Fruit fly (Drosophila melanogaster) whole organism, embryonic: ENCODE data around the gene Fit2.

Source experiments
- ATbp ChIP-seq: fragments of 200-800 bp; sonication (Bioruptor generic); optimal IDR thresholded peaks from 2 replicates; lab custom pipeline; 2017; ENCODE audit warnings: missing biosample characterization, mild to moderate bottlenecking, missing genetic modification characterization, missing genetic modification reagents
- BEAF-32 ChIP-seq: fragments of 200-800 bp; sonication (Bioruptor generic); optimal IDR thresholded peaks from 3 replicates; lab custom pipeline; 2017; ENCODE audit warnings: missing biosample characterization, missing genetic modification characterization, mild to moderate bottlenecking, moderate library complexity, missing genetic modification reagents
- CG10462 ChIP-seq: fragments of 200-800 bp; sonication (Bioruptor generic); optimal IDR thresholded peaks from 2 replicates; lab custom pipeline; 2016; ENCODE audit warnings: missing biosample characterization, missing genetic modification characterization
- CG10543 ChIP-seq: fragments of 200-800 bp; sonication (Bioruptor generic); optimal IDR thresholded peaks from 3 replicates; lab custom pipeline; 2017; ENCODE audit warnings: missing biosample characterization, mild to moderate bottlenecking, missing genetic modification characterization, moderate library complexity
- CG12236 ChIP-seq: fragments of 200-800 bp; sonication (Bioruptor generic); optimal IDR thresholded peaks from 2 replicates; lab custom pipeline; 2016; ENCODE audit warnings: missing biosample characterization, missing genetic modification characterization
- CG12744 ChIP-seq: fragments of 200-800 bp; sonication (Bioruptor generic); optimal IDR thresholded peaks from 2 replicates; lab custom pipeline; 2016; ENCODE audit warnings: missing biosample characterization, missing genetic modification characterization
- CG12769 ChIP-seq: fragments of 200-800 bp; sonication (Bioruptor generic); optimal IDR thresholded peaks from 2 replicates; lab custom pipeline; 2019; ENCODE audit warnings: missing biosample characterization, mild to moderate bottlenecking, missing genetic modification characterization, moderate library complexity
- CG14014 ChIP-seq: fragments of 200-800 bp; sonication (Bioruptor generic); IDR thresholded peaks from 2 replicates; pipeline ENCODE4 v1.3.6; 2022; ENCODE audit warnings: missing biosample characterization, missing genetic modification characterization
- CG14050 ChIP-seq: fragments of 200-800 bp; sonication (Bioruptor generic); IDR thresholded peaks from 3 replicates; pipeline ENCODE4 v1.3.6; 2022; ENCODE audit warnings: missing biosample characterization, missing genetic modification characterization
- CG15011 ChIP-seq: fragments of 200-800 bp; sonication (Bioruptor generic); optimal IDR thresholded peaks from 3 replicates; lab custom pipeline; 2018; ENCODE audit warnings: missing biosample characterization, mild to moderate bottlenecking, missing genetic modification characterization
- CG17359 ChIP-seq: fragments of 200-800 bp; sonication (Bioruptor generic); optimal IDR thresholded peaks from 3 replicates; lab custom pipeline; 2018; ENCODE audit warnings: missing biosample characterization, mild to moderate bottlenecking, missing genetic modification characterization, moderate library complexity
- CG1792 ChIP-seq: fragments of 200-800 bp; sonication (Bioruptor generic); optimal IDR thresholded peaks from 2 replicates; lab custom pipeline; 2016; ENCODE audit warnings: missing biosample characterization, missing genetic modification characterization
- CG2199 ChIP-seq: fragments of 200-800 bp; sonication (Bioruptor generic); IDR thresholded peaks from 3 replicates; pipeline ENCODE4 v1.3.6; 2022; ENCODE audit warnings: missing biosample characterization, missing genetic modification characterization
- CG33557 ChIP-seq: fragments of 200-800 bp; sonication (Bioruptor generic); optimal IDR thresholded peaks from 2 replicates; lab custom pipeline; 2019; ENCODE audit warnings: missing biosample characterization, mild to moderate bottlenecking, missing genetic modification characterization, moderate library complexity
- CG4404 ChIP-seq: fragments of 200-800 bp; sonication (Bioruptor generic); IDR thresholded peaks from 2 replicates; pipeline ENCODE4 v1.3.6; 2022; ENCODE audit warnings: missing biosample characterization, missing genetic modification characterization
- CG4617 ChIP-seq: fragments of 200-800 bp; sonication (Bioruptor generic); optimal IDR thresholded peaks from 3 replicates; lab custom pipeline; 2016; ENCODE audit warnings: missing biosample characterization, missing genetic modification characterization, borderline replicate concordance
- CG4820 ChIP-seq: fragments of 200-800 bp; sonication (Bioruptor generic); optimal IDR thresholded peaks from 3 replicates; lab custom pipeline; 2016; ENCODE audit warnings: missing biosample characterization, missing genetic modification characterization
- CG6791 ChIP-seq: fragments of 200-800 bp; sonication (Bioruptor generic); IDR thresholded peaks from 3 replicates; pipeline ENCODE4 v1.3.6; 2022; ENCODE audit warnings: missing biosample characterization, missing genetic modification characterization; ENCODE audit not compliant: partially characterized antibody
- CG6813 ChIP-seq: fragments of 200-800 bp; sonication (Bioruptor generic); optimal IDR thresholded peaks from 2 replicates; lab custom pipeline; 2017; ENCODE audit warnings: missing biosample characterization, missing genetic modification characterization, mild to moderate bottlenecking, moderate library complexity, missing genetic modification reagents
- CG7745 ChIP-seq: fragments of 200-800 bp; sonication (Bioruptor generic); optimal IDR thresholded peaks from 2 replicates; lab custom pipeline; 2018; ENCODE audit warnings: missing biosample characterization, mild to moderate bottlenecking, missing genetic modification characterization, moderate library complexity
- CG7786 ChIP-seq: fragments of 200-800 bp; sonication (Bioruptor generic); optimal IDR thresholded peaks from 2 replicates; lab custom pipeline; 2016; ENCODE audit warnings: missing biosample characterization, missing genetic modification characterization
- Dref ChIP-seq: fragments of 200-800 bp; sonication (Bioruptor generic); IDR thresholded peaks from 2 replicates; pipeline ENCODE4 v1.3.6; 2022; ENCODE audit warnings: missing biosample characterization, missing genetic modification characterization
- Elba2 ChIP-seq: fragments of 200-800 bp; sonication (Bioruptor generic); optimal IDR thresholded peaks from 3 replicates; lab custom pipeline; 2016; ENCODE audit warnings: missing biosample characterization, missing genetic modification characterization
- Ets97D ChIP-seq: fragments of 200-800 bp; sonication (Bioruptor generic); optimal IDR thresholded peaks from 3 replicates; lab custom pipeline; 2016; ENCODE audit warnings: missing biosample characterization, missing genetic modification characterization
- Fer1 ChIP-seq: fragments of 200-800 bp; sonication (Bioruptor generic); optimal IDR thresholded peaks from 2 replicates; lab custom pipeline; 2017; ENCODE audit warnings: missing biosample characterization, mild to moderate bottlenecking, missing genetic modification characterization
- Fer3 ChIP-seq: fragments of 200-800 bp; sonication (Bioruptor generic); optimal IDR thresholded peaks from 2 replicates; lab custom pipeline; 2018; ENCODE audit warnings: missing biosample characterization, mild to moderate bottlenecking, missing genetic modification characterization, moderate library complexity
- HLH54F ChIP-seq: fragments of 200-800 bp; sonication (Bioruptor generic); optimal IDR thresholded peaks from 3 replicates; lab custom pipeline; 2016; ENCODE audit warnings: missing biosample characterization, missing genetic modification characterization
- NFAT ChIP-seq: fragments of 200-800 bp; sonication (Bioruptor generic); IDR thresholded peaks from 2 replicates; pipeline ENCODE4 v1.3.6; 2022; ENCODE audit warnings: missing biosample characterization, missing genetic modification characterization
- NfI ChIP-seq: fragments of 200-800 bp; sonication (Bioruptor generic); optimal IDR thresholded peaks from 3 replicates; lab custom pipeline; 2018; ENCODE audit warnings: missing biosample characterization, mild to moderate bottlenecking, missing genetic modification characterization, moderate library complexity
- Pdp1 ChIP-seq, 2 experiments: fragments of 200-800 bp; sonication (Bioruptor generic); optimal IDR thresholded peaks; 3 replicates each; lab custom pipeline; 2016; ENCODE audit warnings: missing biosample characterization in 2 of 2, missing genetic modification characterization in 2 of 2, mild to moderate bottlenecking in 1 of 2, moderate library complexity in 1 of 2
- Side ChIP-seq: fragments of 200-800 bp; sonication (Bioruptor generic); optimal IDR thresholded peaks from 2 replicates; lab custom pipeline; 2016; ENCODE audit warnings: missing biosample characterization, missing genetic modification characterization
- Sry-δ ChIP-seq: fragments of 200-800 bp; sonication (Bioruptor generic); optimal IDR thresholded peaks from 2 replicates; lab custom pipeline; 2016; ENCODE audit warnings: missing biosample characterization, missing genetic modification characterization
- Stat92E ChIP-seq, 3 experiments: fragments of >200 bp in 2 of 3; fragments of 200-800 bp in 1 of 3; sonication (Bioruptor generic) in 1 of 3; optimal IDR thresholded peaks; 2 replicates each; lab custom pipeline; 2017 to 2019; ENCODE audit warnings: missing biosample characterization in 3 of 3, missing genetic modification characterization in 3 of 3, mild to moderate bottlenecking in 1 of 3, moderate library complexity in 1 of 3
- ab ChIP-seq: fragments of 200-800 bp; sonication (Bioruptor generic); optimal IDR thresholded peaks from 2 replicates; lab custom pipeline; 2016; ENCODE audit warnings: missing biosample characterization, missing genetic modification characterization
- ato ChIP-seq: fragments of 200-800 bp; sonication (Bioruptor generic); IDR thresholded peaks from 2 replicates; pipeline ENCODE4 v1.3.6; 2022; ENCODE audit warnings: missing biosample characterization, missing genetic modification characterization; ENCODE audit not compliant: partially characterized antibody
- chinmo ChIP-seq: fragments of 200-800 bp; sonication (Bioruptor generic); IDR thresholded peaks from 4 replicates; pipeline ENCODE4 v1.3.6; 2022; ENCODE audit warnings: missing biosample characterization, missing genetic modification characterization; ENCODE audit not compliant: partially characterized antibody
- exex ChIP-seq: fragments of 200-800 bp; sonication (Bioruptor generic); optimal IDR thresholded peaks from 4 replicates; lab custom pipeline; 2018; ENCODE audit warnings: missing biosample characterization, mild to moderate bottlenecking, missing genetic modification characterization, moderate library complexity
- fd64A ChIP-seq: fragments of 200-800 bp; sonication (Bioruptor generic); optimal IDR thresholded peaks from 3 replicates; lab custom pipeline; 2018; ENCODE audit warnings: missing biosample characterization, mild to moderate bottlenecking, missing genetic modification characterization
- grau ChIP-seq: fragments of 200-800 bp; optimal IDR thresholded peaks from 3 replicates; lab custom pipeline; 2019; ENCODE audit warnings: missing biosample characterization, mild to moderate bottlenecking, missing genetic modification characterization, moderate library complexity
- hb ChIP-seq: fragments of 200-800 bp; sonication (Bioruptor generic); IDR thresholded peaks from 3 replicates; pipeline ENCODE4 v1.3.6; 2022; ENCODE audit warnings: missing biosample characterization, missing genetic modification characterization; ENCODE audit not compliant: partially characterized antibody
- lola ChIP-seq, 3 experiments: fragments of >200 bp in 2 of 3; fragments of 200-800 bp in 1 of 3; sonication (Bioruptor generic) in 1 of 3; optimal IDR thresholded peaks; 2 replicates each; lab custom pipeline; 2017 to 2019; ENCODE audit warnings: missing biosample characterization in 3 of 3, missing genetic modification characterization in 3 of 3, mild to moderate bottlenecking in 1 of 3, moderate library complexity in 1 of 3
- ranshi ChIP-seq: fragments of 200-800 bp; sonication (Bioruptor generic); IDR thresholded peaks from 2 replicates; pipeline ENCODE4 v1.3.6; 2022; ENCODE audit warnings: missing biosample characterization, missing genetic modification characterization
- salm ChIP-seq: fragments of 200-800 bp; sonication (Bioruptor generic); optimal IDR thresholded peaks from 2 replicates; lab custom pipeline; 2018; ENCODE audit warnings: missing biosample characterization, mild to moderate bottlenecking, missing genetic modification characterization
- sens ChIP-seq: fragments of 200-800 bp; sonication (Bioruptor generic); peaks from one replicate; lab custom pipeline; 2016; ENCODE audit warnings: missing biosample characterization, missing genetic modification characterization
- sens-2 ChIP-seq: fragments of 200-800 bp; sonication (Bioruptor generic); IDR thresholded peaks from 2 replicates; pipeline ENCODE4 v1.3.6; 2022; ENCODE audit warnings: missing biosample characterization, missing genetic modification characterization
- sima ChIP-seq: fragments of 200-800 bp; sonication (Bioruptor generic); optimal IDR thresholded peaks from 2 replicates; lab custom pipeline; 2016; ENCODE audit warnings: missing biosample characterization, missing genetic modification characterization
- so ChIP-seq: fragments of 200-800 bp; sonication (Bioruptor generic); IDR thresholded peaks from 3 replicates; pipeline ENCODE4 v1.3.6; 2022; ENCODE audit warnings: missing biosample characterization, missing genetic modification characterization
- ssp ChIP-seq: fragments of 200-800 bp; sonication (Bioruptor generic); IDR thresholded peaks from 2 replicates; pipeline ENCODE4 v1.3.6; 2022; ENCODE audit warnings: missing biosample characterization, missing genetic modification characterization
- ttk ChIP-seq: fragments of 200-800 bp; sonication (Bioruptor generic); IDR thresholded peaks from 2 replicates; pipeline ENCODE4 v2.1.2; 2022; ENCODE audit warnings: missing biosample characterization, missing genetic modification characterization
- unc-4 ChIP-seq: fragments of 200-800 bp; sonication (Bioruptor generic); IDR thresholded peaks from 2 replicates; pipeline ENCODE4 v1.3.6; 2022; ENCODE audit warnings: missing biosample characterization, missing genetic modification characterization; ENCODE audit not compliant: partially characterized antibody

Fit2 gene

dm6 chr3L:17052388-17052905 lies 28.3 kb downstream of the Fit2 start (continued):
- TF ChIP-seq CG17359 (tag; lab: Kevin White, UChicago) (peak; percentile 51), grau (tag; lab: Kevin White, UChicago) (no peak), CG6813 (peak; percentile 20), CG14050 (no peak), CG1792 (GFP tag; lab: Kevin White, UChicago) (peak; percentile 29), CG33557 (peak; percentile 30), ttk (GFP tag; lab: Robert Waterston, UW) (no peak), Elba2 (no peak), NFAT (GFP tag; lab: Robert Waterston, UW) (no peak), Pdp1 (GFP tag; optimal IDR thresholded peaks at IDR 0.05; lab: Kevin White, UChicago) (peak in 1 of 2 experiments; percentile 30), CG2199 (no peak), NfI (no peak), CG4617 (no peak), CG7786 (GFP tag; lab: Kevin White, UChicago) (no peak), CG7745 (tag; lab: Kevin White, UChicago) (no peak), ato (GFP tag; lab: Robert Waterston, UW) (no peak), BEAF-32 (GFP tag; lab: Kevin White, UChicago) (no peak), CG4404 (GFP tag; lab: Robert Waterston, UW) (no peak), CG12236 (no peak), sima (GFP tag; lab: Kevin White, UChicago) (no peak), hb (GFP tag; lab: Robert Waterston, UW) (no peak), exex (no peak), Fer1 (GFP tag; lab: Kevin White, UChicago) (no peak), HLH54F (no peak), CG6791 (GFP tag; lab: Robert Waterston, UW) (no peak), ssp (GFP tag; lab: Robert Waterston, UW) (no peak), sens-2 (no peak), ranshi (GFP tag; lab: Robert Waterston, UW) (no peak), CG4820 (GFP tag; lab: Kevin White, UChicago) (no peak), ATbp (GFP tag; lab: Kevin White, UChicago) (peak; percentile 19)

- peak; percentile 12 for TF ChIP-seq sens (GFP tag; lab: Kevin White, UChicago)
- 0 out of 4 replicates have a peak, but pooled peaks have one; percentile 23 for TF ChIP-seq chinmo (GFP tag; lab: Robert Waterston, UW)
- 0 out of 3 replicates have a peak, but pooled peaks have one; percentile 16 for TF ChIP-seq so (GFP tag; lab: Robert Waterston, UW)
- no peak for TF ChIP-seq CG10462 (GFP tag; lab: Kevin White, UChicago)
- TF ChIP-seq CG12769 (tag; lab: Kevin White, UChicago): peak; percentile 67
- 0 out of 2 replicates have a peak, but pooled peaks have one; percentile 24 for TF ChIP-seq Dref (GFP tag; lab: Robert Waterston, UW)
- no peak for TF ChIP-seq salm
Measured at dm6 chr3L:17053932-17054331, 29.8 kb downstream of the Fit2 start.

- peak; percentile 2 for TF ChIP-seq Ets97D (GFP tag; lab: Kevin White, UChicago)
- peak; percentile 19 for TF ChIP-seq CG10543
- peak; percentile 46 for TF ChIP-seq Sry-δ (GFP tag; lab: Kevin White, UChicago)
- TF ChIP-seq unc-4 (GFP tag; lab: Robert Waterston, UW): peak; percentile 63
- no peak for TF ChIP-seq lola (GFP tag; optimal IDR thresholded peaks at IDR 0.05; lab: Kevin White, UChicago)
- TF ChIP-seq ab (GFP tag; lab: Kevin White, UChicago): no peak
- TF ChIP-seq Stat92E (GFP tag; optimal IDR thresholded peaks at IDR 0.05; lab: Kevin White, UChicago): no peak
- no peak for TF ChIP-seq CG15011 (GFP tag; lab: Kevin White, UChicago)
- TF ChIP-seq Fer3 (tag; lab: Kevin White, UChicago): no peak
- TF ChIP-seq Side (GFP tag; lab: Kevin White, UChicago): no peak
- TF ChIP-seq fd64A (GFP tag; lab: Kevin White, UChicago): no peak
- no peak for TF ChIP-seq CG12744 (GFP tag; lab: Kevin White, UChicago)
- no peak for TF ChIP-seq CG14014 (GFP tag; lab: Robert Waterston, UW)
Measured at dm6 chr3L:17055467-17055877, 31.3 kb downstream of the Fit2 start, which contains the start of gene CG7724. Gene CG7724 (plus strand): TSS chr3L:17055613.
